Worm (Caenorhabditis elegans): ENCODE measurements around the gene E02H9.6.
"Not testable (repeated sequence)": the region's sequence is repeated elsewhere in the genome, so short reads cannot be mapped to it uniquely, and the experiment has no call there.

- not testable (repeated sequence) for TF ChIP-seq dao-5, him-1 (tag; optimal IDR thresholded peaks at IDR 0.05)
Measured at ce11 chrIII:2435805-2436204, at the start of gene E02H9.6.

Measured in whole organism, L4/young adult.